Worm (Caenorhabditis elegans) whole organism, L4 larva: ENCODE results near the gene dct-15.
"Not testable (repeated sequence)": the region's sequence is repeated elsewhere in the genome, so short reads cannot be mapped to it uniquely, and the experiment has no call there.

Source experiments
- D1046.2 ChIP-seq: fragments of 200-800 bp; sonication (Bioruptor generic); IDR thresholded peaks from 2 replicates; pipeline ENCODE4 v1.3.6; 2022; ENCODE audit warnings: missing genetic modification characterization, missing compliant biosample characterization
- F26F4.8 ChIP-seq: fragments of 200-800 bp; sonication (Bioruptor generic); conservative IDR thresholded peaks from 2 replicates; pipeline ENCODE4 v1.3.6; 2022; ENCODE audit warnings: missing genetic modification characterization, missing compliant biosample characterization
- F44E2.7 ChIP-seq: fragments of 200-800 bp; sonication (Bioruptor generic); IDR thresholded peaks from 2 replicates; pipeline ENCODE4 v2.1.2; 2022; ENCODE audit warnings: missing genetic modification characterization, missing compliant biosample characterization
- F49E8.2 ChIP-seq: sonication (generic microtip); optimal IDR thresholded peaks from 2 replicates; lab custom pipeline; 2016; ENCODE audit warnings: missing compliant biosample characterization, mild to moderate bottlenecking, missing genetic modification characterization, borderline replicate concordance
- R02D3.7 ChIP-seq: fragments of 150-350 bp; sonication (generic microtip); optimal IDR thresholded peaks from 3 replicates; lab custom pipeline; 2014; ENCODE audit warnings: missing biosample characterization, missing genetic modification characterization
- T26A8.4 ChIP-seq: fragments of 200-800 bp; sonication (Bioruptor generic); IDR thresholded peaks from 2 replicates; pipeline ENCODE4 v1.3.6; 2022; ENCODE audit warnings: missing genetic modification characterization, missing compliant biosample characterization
- Y48G9A.11 ChIP-seq: fragments of 200-800 bp; sonication (Bioruptor generic); IDR thresholded peaks from 2 replicates; pipeline ENCODE4 v1.3.6; 2022; ENCODE audit warnings: missing genetic modification reagents, missing genetic modification characterization, missing compliant biosample characterization
- aha-1 ChIP-seq: fragments of 150-350 bp; peaks from one replicate; lab custom pipeline; 2014; ENCODE audit warnings: missing biosample characterization, missing genetic modification characterization
- ceh-28 ChIP-seq: fragments of 150-350 bp; optimal IDR thresholded peaks from 2 replicates; lab custom pipeline; 2014; ENCODE audit warnings: missing biosample characterization, missing genetic modification reagents, missing genetic modification characterization
- ceh-32 ChIP-seq: sonication (generic microtip); optimal IDR thresholded peaks from 2 replicates; lab custom pipeline; 2016; ENCODE audit warnings: mild to moderate bottlenecking, missing genetic modification characterization, missing compliant biosample characterization; ENCODE audit not compliant: poor library complexity
- ceh-82 ChIP-seq: sonication (generic microtip); optimal IDR thresholded peaks from 2 replicates; lab custom pipeline; 2017; ENCODE audit warnings: missing biosample characterization, missing genetic modification characterization
- ces-1 ChIP-seq: fragments of 150-350 bp; sonication (generic microtip); optimal IDR thresholded peaks from 4 replicates; lab custom pipeline; 2014; ENCODE audit warnings: missing biosample characterization, missing genetic modification reagents, missing genetic modification characterization
- daf-12 ChIP-seq: fragments of 150-350 bp; optimal IDR thresholded peaks from 2 replicates; lab custom pipeline; 2014; ENCODE audit warnings: missing biosample characterization, missing genetic modification reagents, missing genetic modification characterization
- daf-16 ChIP-seq, 3 experiments: sonication (generic microtip); optimal IDR thresholded peaks; 2 replicates each; lab custom pipeline; 2016 to 2017; ENCODE audit warnings: missing genetic modification characterization in 3 of 3, missing genetic modification reagents in 3 of 3, mild to moderate bottlenecking in 2 of 3, missing compliant biosample characterization in 2 of 3, missing biosample characterization in 1 of 3, moderate library complexity in 1 of 3
- daf-19 ChIP-seq: fragments of 200-800 bp; sonication (Bioruptor generic); conservative IDR thresholded peaks from 2 replicates; pipeline ENCODE4 v1.3.6; 2022; ENCODE audit warnings: missing genetic modification characterization, missing compliant biosample characterization
- daf-8 ChIP-seq: fragments of 200-800 bp; sonication (Bioruptor generic); IDR thresholded peaks from 2 replicates; pipeline ENCODE4 v1.3.6; 2022; ENCODE audit warnings: missing genetic modification characterization, missing compliant biosample characterization
- dmd-6 ChIP-seq: fragments of 200-800 bp; sonication (Bioruptor generic); IDR thresholded peaks from 2 replicates; pipeline ENCODE4 v1.3.6; 2022; ENCODE audit warnings: missing genetic modification reagents, missing genetic modification characterization, missing compliant biosample characterization
- dve-1 ChIP-seq: sonication (generic microtip); optimal IDR thresholded peaks from 2 replicates; lab custom pipeline; 2017; ENCODE audit warnings: antibody characterized with exemption, mild to moderate bottlenecking, missing genetic modification characterization, missing compliant biosample characterization; ENCODE audit not compliant: insufficient read depth
- fos-1 ChIP-seq: fragments of 150-350 bp; optimal IDR thresholded peaks from 2 replicates; lab custom pipeline; 2014; ENCODE audit warnings: missing biosample characterization, missing genetic modification characterization
- hlh-11 ChIP-seq: fragments of 200-800 bp; sonication (Bioruptor generic); optimal IDR thresholded peaks from 2 replicates; lab custom pipeline; 2018; ENCODE audit warnings: mild to moderate bottlenecking, missing genetic modification characterization, missing compliant biosample characterization
- jun-1 ChIP-seq: fragments of 150-350 bp; optimal IDR thresholded peaks from 2 replicates; lab custom pipeline; 2014; ENCODE audit warnings: missing biosample characterization, missing genetic modification reagents, missing genetic modification characterization
- lin-1 ChIP-seq: fragments of 200-800 bp; sonication (Bioruptor generic); IDR thresholded peaks from 2 replicates; pipeline ENCODE4 v1.3.6; 2022; ENCODE audit warnings: missing genetic modification reagents, missing genetic modification characterization, missing compliant biosample characterization
- lin-15B ChIP-seq: fragments of 150-350 bp; sonication (generic microtip); optimal IDR thresholded peaks from 3 replicates; lab custom pipeline; 2014; ENCODE audit warnings: missing biosample characterization, missing genetic modification characterization
- lin-29 ChIP-seq: fragments of 200-800 bp; sonication (Bioruptor generic); IDR thresholded peaks from 2 replicates; pipeline ENCODE4 v1.3.6; 2022; ENCODE audit warnings: missing genetic modification reagents, missing genetic modification characterization, missing compliant biosample characterization
- lin-38 ChIP-seq: fragments of 200-800 bp; sonication (Bioruptor generic); IDR thresholded peaks from 2 replicates; pipeline ENCODE4 v1.3.6; 2022; ENCODE audit warnings: missing genetic modification reagents, missing genetic modification characterization, missing compliant biosample characterization
- mdl-1 ChIP-seq, 2 experiments: fragments of 150-350 bp in 1 of 2; sonication (generic microtip) in 1 of 2; optimal IDR thresholded peaks; 2 replicates each; lab custom pipeline; 2014 to 2017; ENCODE audit warnings: missing biosample characterization in 2 of 2, missing genetic modification characterization in 2 of 2
- mxl-2 ChIP-seq: fragments of 200-800 bp; sonication (Bioruptor generic); conservative IDR thresholded peaks from 2 replicates; pipeline ENCODE4 v1.3.6; 2022; ENCODE audit warnings: missing genetic modification reagents, missing genetic modification characterization, missing compliant biosample characterization
- mxl-3 ChIP-seq: fragments of 200-800 bp; sonication (Bioruptor generic); optimal IDR thresholded peaks from 2 replicates; lab custom pipeline; 2018; ENCODE audit warnings: mild to moderate bottlenecking, missing genetic modification characterization, missing compliant biosample characterization
- nhr-11 ChIP-seq: fragments of 150-350 bp; optimal IDR thresholded peaks from 2 replicates; lab custom pipeline; 2014; ENCODE audit warnings: missing biosample characterization, missing genetic modification characterization
- nhr-111 ChIP-seq: fragments of 200-800 bp; sonication (Bioruptor generic); optimal IDR thresholded peaks from 2 replicates; lab custom pipeline; 2018; ENCODE audit warnings: mild to moderate bottlenecking, missing genetic modification characterization, missing compliant biosample characterization
- nhr-25 ChIP-seq: sonication (generic microtip); optimal IDR thresholded peaks from 2 replicates; lab custom pipeline; 2017; ENCODE audit warnings: missing genetic modification characterization, mild to moderate bottlenecking, missing compliant biosample characterization, antibody characterized with exemption, moderate library complexity, borderline replicate concordance; ENCODE audit not compliant: insufficient read depth
- nhr-28 ChIP-seq: fragments of 150-350 bp; optimal IDR thresholded peaks from 2 replicates; lab custom pipeline; 2014; ENCODE audit warnings: missing biosample characterization, missing genetic modification characterization
- nhr-42 ChIP-seq: fragments of 200-800 bp; sonication (Bioruptor generic); IDR thresholded peaks from 2 replicates; pipeline ENCODE4 v1.3.6; 2022; ENCODE audit warnings: missing genetic modification characterization, missing compliant biosample characterization
- nhr-48 ChIP-seq: sonication (generic microtip); optimal IDR thresholded peaks from 2 replicates; lab custom pipeline; 2016; ENCODE audit warnings: mild to moderate bottlenecking, missing genetic modification characterization, missing compliant biosample characterization
- nhr-77 ChIP-seq: fragments of 150-350 bp; optimal IDR thresholded peaks from 2 replicates; lab custom pipeline; 2014; ENCODE audit warnings: missing biosample characterization, missing genetic modification characterization
- php-3 ChIP-seq: fragments of 200-800 bp; sonication (Bioruptor generic); IDR thresholded peaks from 2 replicates; pipeline ENCODE4 v1.3.6; 2022; ENCODE audit warnings: missing genetic modification reagents, missing genetic modification characterization, missing compliant biosample characterization
- pqm-1 ChIP-seq: sonication (generic microtip); optimal IDR thresholded peaks from 2 replicates; lab custom pipeline; 2017; ENCODE audit warnings: missing biosample characterization, missing genetic modification characterization
- rbr-2 ChIP-seq: sonication (generic microtip); optimal IDR thresholded peaks from 2 replicates; lab custom pipeline; 2016; ENCODE audit warnings: missing genotype, missing genetic modification characterization, missing compliant biosample characterization
- skn-1 ChIP-seq: fragments of 150-350 bp; optimal IDR thresholded peaks from 2 replicates; lab custom pipeline; 2014; ENCODE audit warnings: missing biosample characterization, missing genetic modification characterization
- snpc-1.2 ChIP-seq: fragments of 200-800 bp; sonication (Bioruptor generic); IDR thresholded peaks from 2 replicates; pipeline ENCODE4 v1.3.6; 2022; ENCODE audit warnings: missing genetic modification reagents, missing genetic modification characterization, missing compliant biosample characterization
- snpc-4 ChIP-seq: fragments of 150-350 bp; optimal IDR thresholded peaks from 2 replicates; lab custom pipeline; 2014; ENCODE audit warnings: missing biosample characterization, missing genetic modification characterization
- tag-97 ChIP-seq: fragments of 200-800 bp; sonication (Bioruptor generic); IDR thresholded peaks from 2 replicates; pipeline ENCODE4 v1.3.6; 2022; ENCODE audit warnings: missing genetic modification characterization, missing compliant biosample characterization
- unc-39 ChIP-seq: sonication (generic microtip); optimal IDR thresholded peaks from 2 replicates; lab custom pipeline; 2017; ENCODE audit warnings: missing biosample characterization, missing genetic modification characterization
- ztf-11 ChIP-seq: fragments of 150-350 bp; optimal IDR thresholded peaks from 2 replicates; lab custom pipeline; 2014; ENCODE audit warnings: missing biosample characterization, missing genetic modification characterization
- ztf-7 ChIP-seq: fragments of 150-350 bp; optimal IDR thresholded peaks from 2 replicates; lab custom pipeline; 2014; ENCODE audit warnings: missing biosample characterization, missing genetic modification characterization

dct-15 gene

ce11 chrIV:9769746-9770145 is 40.8 kb downstream of the dct-15 start, which contains the start of gene msp-78:
Gene msp-78, plus strand, starts transcription at chrIV:9770046.
- TF ChIP-seq mxl-3; ces-1 (GFP tag; lab: Kevin White, UChicago); unc-39 (tag; lab: Kevin White, UChicago): not testable (repeated sequence)

ce11 chrIV:9767054-9767453 is 43.5 kb downstream of the dct-15 start, which contains the start of gene msp-79:
Gene msp-79, minus strand, starts transcription at chrIV:9767154.
- not testable (repeated sequence) for TF ChIP-seq ceh-28 (tag; lab: Kevin White, UChicago); Y48G9A.11 (GFP tag; lab: Robert Waterston, UW); snpc-4 (tag; lab: Kevin White, UChicago)
- TF ChIP-seq, all 104 proteins: peak for 0; not testable (repeated sequence) for 104

ce11 chrIV:9766250-9766649 is 44.3 kb downstream of the dct-15 start, which contains the start of gene ssp-36:
Gene ssp-36, minus strand, starts transcription at chrIV:9766350.
- no peak for TF ChIP-seq nhr-11 (tag; lab: Kevin White, UChicago)
- no peak for TF ChIP-seq snpc-1.2
- TF ChIP-seq mxl-2 (GFP tag; lab: Robert Waterston, UW), result no peak

ce11 chrIV:9762667-9763173 is 47.8 kb downstream of the dct-15 start:
- TF ChIP-seq daf-12 (tag; lab: Kevin White, UChicago), result no peak
- no peak for TF ChIP-seq daf-8
- peak; percentile 59 for TF ChIP-seq dve-1 (tag; lab: Kevin White, UChicago)
- no peak for TF ChIP-seq nhr-77
- TF ChIP-seq ces-1 (GFP tag; lab: Kevin White, UChicago), result no peak
- TF ChIP-seq rbr-2 (tag; lab: Kevin White, UChicago), result no peak
- TF ChIP-seq T26A8.4, result no peak
- no peak for TF ChIP-seq D1046.2 (GFP tag; lab: Robert Waterston, UW)
- no peak for TF ChIP-seq lin-15B (tag; lab: Kevin White, UChicago)
- TF ChIP-seq ceh-82 (tag; lab: Kevin White, UChicago), result no peak
- no peak for TF ChIP-seq R02D3.7 (tag; lab: Kevin White, UChicago)
- TF ChIP-seq dmd-6, result peak; percentile 38; the same call in 1 of the 2 replicates
- no peak for TF ChIP-seq ceh-32
- peak; percentile 40 for TF ChIP-seq pqm-1 (tag; lab: Kevin White, UChicago)
- no peak for TF ChIP-seq daf-19 (GFP tag; lab: Robert Waterston, UW)
- no peak for TF ChIP-seq nhr-48
- TF ChIP-seq lin-38, result no peak
- TF ChIP-seq nhr-111 (GFP tag; lab: Kevin White, UChicago), result no peak
- TF ChIP-seq tag-97 (GFP tag; lab: Robert Waterston, UW), result no peak
- peak; percentile 31 for TF ChIP-seq nhr-28 (tag; lab: Kevin White, UChicago)
- TF ChIP-seq hlh-11, result peak; percentile 48
- TF ChIP-seq lin-29 (GFP tag; lab: Robert Waterston, UW), result no peak
- TF ChIP-seq nhr-42 (GFP tag; lab: Robert Waterston, UW), result no peak
- peak; percentile 91 for TF ChIP-seq php-3 (GFP tag; lab: Robert Waterston, UW)
- peak; percentile 75; the same call in 1 of the 2 replicates for TF ChIP-seq lin-1 (GFP tag; lab: Robert Waterston, UW)
- TF ChIP-seq nhr-25, result no peak
- peak in 1 of 2 experiments; percentile 31 for TF ChIP-seq mdl-1 (tag; optimal IDR thresholded peaks at IDR 0.05; lab: Kevin White, UChicago)
- no peak for TF ChIP-seq jun-1 (tag; lab: Kevin White, UChicago)
- peak; percentile 89 for TF ChIP-seq aha-1 (tag; lab: Kevin White, UChicago)
- no peak for TF ChIP-seq ztf-11 (tag; lab: Kevin White, UChicago)
- no peak for TF ChIP-seq F49E8.2 (tag; lab: Kevin White, UChicago)
- TF ChIP-seq fos-1 (tag; lab: Kevin White, UChicago), result no peak
- no peak for TF ChIP-seq mxl-3
- no peak for TF ChIP-seq daf-16 (GFP tag; optimal IDR thresholded peaks at IDR 0.05; lab: Kevin White, UChicago)
- peak; percentile 39 for TF ChIP-seq daf-16 (tag; optimal IDR thresholded peaks at IDR 0.05; lab: Kevin White, UChicago)
- TF ChIP-seq F26F4.8 (GFP tag; lab: Robert Waterston, UW), result no peak
- TF ChIP-seq skn-1 (tag; lab: Kevin White, UChicago), result no peak
- TF ChIP-seq F44E2.7 (GFP tag; lab: Robert Waterston, UW), result no peak
- no peak for TF ChIP-seq ztf-7 (tag; lab: Kevin White, UChicago)
